Worm (Caenorhabditis elegans): ENCODE data around the gene ubh-1.

ubh-1 gene

ce11 chrV:6517305-6518224 lies 6.4 kb upstream of the ubh-1 start (continued):
- TF ChIP-seq mel-28 (tag; optimal IDR thresholded peaks at IDR 0.05; ENCODE audit: borderline replicate concordance) = no peak
- no peak for TF ChIP-seq attf-6 (GFP tag; IDR thresholded peaks at IDR 0.05)
- TF ChIP-seq him-1 (tag; optimal IDR thresholded peaks at IDR 0.05) = peak; percentile 36
- no peak for TF ChIP-seq ets-4 (GFP tag; optimal IDR thresholded peaks at IDR 0.05)
- TF ChIP-seq lag-1 (GFP tag; IDR thresholded peaks at IDR 0.05) = no peak
- no peak for TF ChIP-seq Y53F4B.3 (GFP tag; IDR thresholded peaks at IDR 0.05)
- peak; percentile 35; the same call in 1 of the 2 replicates for TF ChIP-seq K11D2.4 (GFP tag; IDR thresholded peaks at IDR 0.05)
- peak; percentile 46 for TF ChIP-seq madf-8 (GFP tag; conservative IDR thresholded peaks at IDR 0.05)
- no peak for TF ChIP-seq nfyb-1 (GFP tag; IDR thresholded peaks at IDR 0.05)
- no peak for TF ChIP-seq aptf-3 (GFP tag; IDR thresholded peaks at IDR 0.05)
- TF ChIP-seq unc-62 (GFP tag; optimal IDR thresholded peaks at IDR 0.05) = no peak
- TF ChIP-seq F52B5.7 (tag; optimal IDR thresholded peaks at IDR 0.05) = no peak
- TF ChIP-seq hsf-1 (GFP tag; IDR thresholded peaks at IDR 0.05) = no peak
- no peak for TF ChIP-seq mes-4 (tag; optimal IDR thresholded peaks at IDR 0.05)
- TF ChIP-seq mcd-1 (GFP tag; IDR thresholded peaks at IDR 0.05) = no peak
- TF ChIP-seq let-526 (GFP tag; IDR thresholded peaks at IDR 0.05) = no peak
- TF ChIP-seq ztf-28 (GFP tag; IDR thresholded peaks at IDR 0.05) = no peak
- TF ChIP-seq B0336.3 (GFP tag; IDR thresholded peaks at IDR 0.05) = no peak
- no peak for TF ChIP-seq cebp-1 (GFP tag; IDR thresholded peaks at IDR 0.05)
- no peak for TF ChIP-seq cebp-1 (tag; optimal IDR thresholded peaks at IDR 0.05)
- TF ChIP-seq lsy-27 (tag; optimal IDR thresholded peaks at IDR 0.05; ENCODE audit: borderline replicate concordance, insufficient read depth) = no peak
- TF ChIP-seq hlh-12 (tag; optimal IDR thresholded peaks at IDR 0.05) = no peak
- TF ChIP-seq madf-10 (tag; optimal IDR thresholded peaks at IDR 0.05) = no peak
- 0 out of 2 replicates have a peak, but pooled peaks have one; percentile 15 for TF ChIP-seq ceh-91 (GFP tag; IDR thresholded peaks at IDR 0.05)
- no peak for TF ChIP-seq aptf-2 (GFP tag; conservative IDR thresholded peaks at IDR 0.05)
- no peak for TF ChIP-seq die-1 (tag; optimal IDR thresholded peaks at IDR 0.05)
- no peak for TF ChIP-seq ccch-3 (GFP tag; optimal IDR thresholded peaks at IDR 0.05)
- TF ChIP-seq F10E7.11 (tag; optimal IDR thresholded peaks at IDR 0.05) = no peak
- no peak for TF ChIP-seq egrh-3 (GFP tag; IDR thresholded peaks at IDR 0.05)
- TF ChIP-seq atf-7 (tag; optimal IDR thresholded peaks at IDR 0.05) = no peak
- TF ChIP-seq egl-44 (GFP tag; IDR thresholded peaks at IDR 0.05) = no peak
- peak; percentile 1 for TF ChIP-seq F22D6.2 (tag; optimal IDR thresholded peaks at IDR 0.05)
- no peak for TF ChIP-seq hlh-26 (GFP tag; conservative IDR thresholded peaks at IDR 0.05)
- TF ChIP-seq zim-3 (tag; optimal IDR thresholded peaks at IDR 0.05) = no peak
- TF ChIP-seq pbrm-1 (GFP tag; IDR thresholded peaks at IDR 0.05) = no peak
- no peak for TF ChIP-seq Y95B8A.8 (GFP tag; IDR thresholded peaks at IDR 0.05)
- no peak for TF ChIP-seq B0261.1 (tag; optimal IDR thresholded peaks at IDR 0.05)
- no peak for TF ChIP-seq dox-1 (GFP tag; IDR thresholded peaks at IDR 0.05)
- TF ChIP-seq nhr-27 (tag; optimal IDR thresholded peaks at IDR 0.05) = no peak
- no peak for TF ChIP-seq hmg-20 (GFP tag; IDR thresholded peaks at IDR 0.05)
- TF ChIP-seq somi-1 (GFP tag; optimal IDR thresholded peaks at IDR 0.05) = peak; percentile 3
- TF ChIP-seq snpc-1.1 (tag; optimal IDR thresholded peaks at IDR 0.05; ENCODE audit: insufficient read depth) = no peak
- no peak for TF ChIP-seq Y67H2A.10 (GFP tag; conservative IDR thresholded peaks at IDR 0.05)
- no peak for TF ChIP-seq bed-1 (GFP tag; IDR thresholded peaks at IDR 0.05)
- no peak for TF ChIP-seq rcor-1 (GFP tag; IDR thresholded peaks at IDR 0.05)
- no peak for TF ChIP-seq sptf-2 (GFP tag; optimal IDR thresholded peaks at IDR 0.05)
- no peak for TF ChIP-seq K12H6.12 (tag; optimal IDR thresholded peaks at IDR 0.05)
- TF ChIP-seq dpl-1 (GFP tag; optimal IDR thresholded peaks at IDR 0.05) = no peak
